Worm (Caenorhabditis elegans): ENCODE measurements around the gene brc-1.

The brc-1 gene

DNA sequence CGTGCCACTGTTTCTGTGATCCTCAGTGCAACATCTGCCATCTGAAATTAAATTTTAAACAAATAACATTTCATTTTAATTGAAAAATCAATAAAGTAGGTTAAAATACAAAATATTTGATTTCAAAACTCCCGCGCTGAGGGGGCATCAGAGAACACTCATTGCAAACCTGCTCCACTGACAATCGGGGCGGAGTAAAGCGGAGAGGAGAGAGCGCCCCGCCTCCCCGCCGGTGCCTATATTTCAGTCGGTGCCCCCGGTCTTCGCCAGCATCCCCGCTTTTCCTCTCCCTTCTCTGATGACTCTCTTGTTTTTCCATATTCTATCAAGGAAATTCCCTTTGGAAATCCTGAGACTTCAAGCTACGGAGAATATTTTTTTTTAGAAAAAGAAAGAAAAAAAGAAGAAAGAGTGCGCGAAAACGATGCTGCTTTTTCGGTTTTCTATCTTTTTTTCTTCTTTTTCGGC, at the start of gene brc-1 (continued):
- TF ChIP-seq egl-27 (tag; optimal IDR thresholded peaks at IDR 0.05) (no peak), F10B5.3 (tag; optimal IDR thresholded peaks at IDR 0.05) (no peak), mxl-3 (GFP tag; optimal IDR thresholded peaks at IDR 0.05) (peak; percentile 59), madf-5 (GFP tag; IDR thresholded peaks at IDR 0.05) (no peak)

DNA sequence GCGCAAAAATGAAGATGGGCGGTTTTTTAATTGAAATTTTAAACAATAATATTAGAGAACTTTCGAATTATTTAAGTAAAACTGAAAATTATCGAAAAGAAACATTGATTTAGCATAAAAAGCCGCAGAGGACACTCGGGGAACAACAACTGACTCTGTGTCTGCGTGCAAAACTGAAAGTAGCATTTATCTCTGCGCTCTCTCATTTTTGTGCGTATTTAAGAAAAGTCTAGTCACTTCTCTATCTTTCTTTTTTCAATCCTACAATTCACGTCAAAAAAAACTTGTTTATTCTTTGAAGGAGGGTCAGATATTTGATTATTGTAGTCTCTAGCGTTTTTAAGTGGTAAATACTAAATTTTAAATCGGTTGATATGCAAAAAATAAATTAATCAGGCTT, 45.4 kb upstream of the brc-1 start:
- TF ChIP-seq dmd-6 (GFP tag; IDR thresholded peaks at IDR 0.05) (peak; percentile 13; the same call in 1 of the 2 replicates), duxl-1 (tag; optimal IDR thresholded peaks at IDR 0.05; ENCODE audit: poor library complexity) (no peak), aha-1 (tag) (peak; percentile 100), lsy-2 (tag; optimal IDR thresholded peaks at IDR 0.05) (peak; percentile 12 to 43), ceh-82 (tag; optimal IDR thresholded peaks at IDR 0.05) (no peak), T26A8.4 (GFP tag; IDR thresholded peaks at IDR 0.05) (no peak), spr-3 (GFP tag; optimal IDR thresholded peaks at IDR 0.05) (no peak), tra-1 (GFP tag; IDR thresholded peaks at IDR 0.05) (no peak), nhr-76 (tag; optimal IDR thresholded peaks at IDR 0.05) (no peak), mep-1 (tag; optimal IDR thresholded peaks at IDR 0.05) (peak; percentile 57), lin-29 (GFP tag; IDR thresholded peaks at IDR 0.05) (no peak), jun-1 (tag; optimal IDR thresholded peaks at IDR 0.05) (no peak), lir-3 (tag; optimal IDR thresholded peaks at IDR 0.05) (no peak), daf-16 (GFP tag; optimal IDR thresholded peaks at IDR 0.05) (peak in 1 of 2 experiments; percentile 75), daf-16 (tag; optimal IDR thresholded peaks at IDR 0.05) (peak; percentile 66), aly-2 (tag; optimal IDR thresholded peaks at IDR 0.05) (no peak), F10B5.3 (tag; optimal IDR thresholded peaks at IDR 0.05) (no peak), arid-1 (GFP tag; conservative IDR thresholded peaks at IDR 0.05) (0 out of 2 replicates have a peak, but pooled peaks have one; percentile 13), hlh-11 (tag; optimal IDR thresholded peaks at IDR 0.05) (peak; percentile 58), ceh-28 (tag; optimal IDR thresholded peaks at IDR 0.05) (no peak), ZK546.5 (tag; optimal IDR thresholded peaks at IDR 0.05) (no peak), ztf-11 (tag; optimal IDR thresholded peaks at IDR 0.05) (no peak), hif-1 (tag; optimal IDR thresholded peaks at IDR 0.05) (peak; percentile 45 to 99), lin-38 (GFP tag; IDR thresholded peaks at IDR 0.05) (no peak), rbr-2 (tag; optimal IDR thresholded peaks at IDR 0.05) (peak; percentile 14), snpc-4 (tag; optimal IDR thresholded peaks at IDR 0.05) (no peak), egl-43 (GFP tag; IDR thresholded peaks at IDR 0.05) (no peak), pha-4 (GFP tag; IDR thresholded peaks at IDR 0.05) (no peak), pha-4 (tag; optimal IDR thresholded peaks at IDR 0.05) (no peak), nhr-28 (tag; optimal IDR thresholded peaks at IDR 0.05) (peak; percentile 98), nhr-11 (tag; optimal IDR thresholded peaks at IDR 0.05) (peak; percentile 68), mes-2 (tag; optimal IDR thresholded peaks at IDR 0.05; ENCODE audit: poor library complexity, severe bottlenecking) (peak; percentile 25), nhr-77 (tag; optimal IDR thresholded peaks at IDR 0.05) (peak; percentile 5), nhr-6 (tag; optimal IDR thresholded peaks at IDR 0.05) (no peak), D1046.2 (GFP tag; IDR thresholded peaks at IDR 0.05) (no peak), dve-1 (tag; optimal IDR thresholded peaks at IDR 0.05; ENCODE audit: insufficient read depth) (peak; percentile 62), ces-1 (GFP tag; optimal IDR thresholded peaks at IDR 0.05) (no peak), nhr-42 (GFP tag; IDR thresholded peaks at IDR 0.05) (no peak), php-3 (GFP tag; IDR thresholded peaks at IDR 0.05) (no peak), hlh-30 (tag; optimal IDR thresholded peaks at IDR 0.05; ENCODE audit: insufficient read depth) (peak; percentile 41)
